Worm (Caenorhabditis elegans): Measurements from ENCODE around the gene T03G6.3.

T03G6.3 gene

ce11 chrX:2590777-2591176 is 24.7 kb downstream of the T03G6.3 start (continued):
- TF ChIP-seq egl-43 (GFP tag; IDR thresholded peaks at IDR 0.05) (no peak), set-16 (GFP tag; IDR thresholded peaks at IDR 0.05) (no peak), mep-1 (tag; optimal IDR thresholded peaks at IDR 0.05) (peak; percentile 54), lin-38 (GFP tag; IDR thresholded peaks at IDR 0.05) (no peak), egl-27 (tag; optimal IDR thresholded peaks at IDR 0.05) (no peak), dmd-8 (GFP tag; IDR thresholded peaks at IDR 0.05) (no peak), nhr-111 (GFP tag; optimal IDR thresholded peaks at IDR 0.05) (no peak), hlh-11 (tag; optimal IDR thresholded peaks at IDR 0.05) (peak; percentile 71), duxl-1 (tag; optimal IDR thresholded peaks at IDR 0.05; ENCODE audit: poor library complexity) (no peak), gei-8 (GFP tag; optimal IDR thresholded peaks at IDR 0.05) (no peak), nhr-77 (tag; optimal IDR thresholded peaks at IDR 0.05) (no peak), ZK546.5 (tag; optimal IDR thresholded peaks at IDR 0.05) (no peak), arid-1 (GFP tag; conservative IDR thresholded peaks at IDR 0.05) (no peak), madf-5 (GFP tag; IDR thresholded peaks at IDR 0.05) (no peak)

ce11 chrX:2590023-2590422 is 25.5 kb downstream of the T03G6.3 start:
- TF ChIP-seq Y48G9A.11 (GFP tag; IDR thresholded peaks at IDR 0.05) (no peak), unc-62 (GFP tag; optimal IDR thresholded peaks at IDR 0.05 in 1 of 2) (peak in 1 of 2 experiments; percentile 97), unc-62 (tag; optimal IDR thresholded peaks at IDR 0.05) (no peak), daf-16 (GFP tag; optimal IDR thresholded peaks at IDR 0.05) (no peak), daf-16 (tag; optimal IDR thresholded peaks at IDR 0.05) (peak; percentile 96), dve-1 (tag; optimal IDR thresholded peaks at IDR 0.05; ENCODE audit: insufficient read depth) (peak; percentile 48), nhr-28 (tag; optimal IDR thresholded peaks at IDR 0.05) (peak; percentile 85), dmd-6 (GFP tag; IDR thresholded peaks at IDR 0.05) (0 out of 2 replicates have a peak, but pooled peaks have one; percentile 7)

- TF ChIP-seq skn-1 (tag; optimal IDR thresholded peaks at IDR 0.05) = no peak
- TF ChIP-seq unc-62 (GFP tag; optimal IDR thresholded peaks at IDR 0.05 in 1 of 2) = peak in 1 of 2 experiments; percentile 34
- no peak for TF ChIP-seq unc-62 (tag; optimal IDR thresholded peaks at IDR 0.05)
- TF ChIP-seq mdl-1 (tag; optimal IDR thresholded peaks at IDR 0.05) = no peak
- TF ChIP-seq nhr-25 (tag; optimal IDR thresholded peaks at IDR 0.05; ENCODE audit: borderline replicate concordance, insufficient read depth) = peak; percentile 47
Observed at ce11 chrX:2588012-2588411, 27.5 kb downstream of the T03G6.3 start.

- TF ChIP-seq dve-1 (tag; optimal IDR thresholded peaks at IDR 0.05; ENCODE audit: insufficient read depth) (no peak), nhr-25 (tag; optimal IDR thresholded peaks at IDR 0.05; ENCODE audit: borderline replicate concordance, insufficient read depth) (no peak), T20F7.1 (GFP tag; optimal IDR thresholded peaks at IDR 0.05) (no peak), F10B5.3 (tag; optimal IDR thresholded peaks at IDR 0.05) (no peak), Y48G9A.11 (GFP tag; IDR thresholded peaks at IDR 0.05) (no peak), madf-5 (GFP tag; IDR thresholded peaks at IDR 0.05) (no peak), hlh-30 (tag; optimal IDR thresholded peaks at IDR 0.05; ENCODE audit: insufficient read depth) (no peak), rbr-2 (tag; optimal IDR thresholded peaks at IDR 0.05) (no peak), set-16 (GFP tag; IDR thresholded peaks at IDR 0.05) (no peak), nhr-41 (GFP tag; IDR thresholded peaks at IDR 0.05) (no peak)
Observed at ce11 chrX:2585655-2586054, 29.9 kb downstream of the T03G6.3 start, which contains the start of gene H01M10.2. Gene H01M10.2 (minus strand): TSS chrX:2585755.

- TF ChIP-seq aha-1 (tag) = peak; percentile 24
- 0 out of 2 replicates have a peak, but pooled peaks have one; percentile 12 for TF ChIP-seq Y48G9A.11 (GFP tag; IDR thresholded peaks at IDR 0.05)
- peak; percentile 60 for TF ChIP-seq set-16 (GFP tag; IDR thresholded peaks at IDR 0.05)
- peak; percentile 67 for TF ChIP-seq hlh-30 (tag; optimal IDR thresholded peaks at IDR 0.05; ENCODE audit: insufficient read depth)
- TF ChIP-seq mxl-3 (GFP tag; optimal IDR thresholded peaks at IDR 0.05) = peak; percentile 32
- no peak for TF ChIP-seq F44E2.7 (GFP tag; IDR thresholded peaks at IDR 0.05)
- 0 out of 2 replicates have a peak, but pooled peaks have one; percentile 6 for TF ChIP-seq ceh-44 (GFP tag; IDR thresholded peaks at IDR 0.05)
- no peak for TF ChIP-seq F37D6.2 (tag; optimal IDR thresholded peaks at IDR 0.05)
Observed at ce11 chrX:2583135-2583683, 32.3 kb downstream of the T03G6.3 start.

All from whole organism, L4 larva.